Fruit fly (Drosophila melanogaster): ENCODE measurements around the gene CG43394.

The CG43394 gene

DNA sequence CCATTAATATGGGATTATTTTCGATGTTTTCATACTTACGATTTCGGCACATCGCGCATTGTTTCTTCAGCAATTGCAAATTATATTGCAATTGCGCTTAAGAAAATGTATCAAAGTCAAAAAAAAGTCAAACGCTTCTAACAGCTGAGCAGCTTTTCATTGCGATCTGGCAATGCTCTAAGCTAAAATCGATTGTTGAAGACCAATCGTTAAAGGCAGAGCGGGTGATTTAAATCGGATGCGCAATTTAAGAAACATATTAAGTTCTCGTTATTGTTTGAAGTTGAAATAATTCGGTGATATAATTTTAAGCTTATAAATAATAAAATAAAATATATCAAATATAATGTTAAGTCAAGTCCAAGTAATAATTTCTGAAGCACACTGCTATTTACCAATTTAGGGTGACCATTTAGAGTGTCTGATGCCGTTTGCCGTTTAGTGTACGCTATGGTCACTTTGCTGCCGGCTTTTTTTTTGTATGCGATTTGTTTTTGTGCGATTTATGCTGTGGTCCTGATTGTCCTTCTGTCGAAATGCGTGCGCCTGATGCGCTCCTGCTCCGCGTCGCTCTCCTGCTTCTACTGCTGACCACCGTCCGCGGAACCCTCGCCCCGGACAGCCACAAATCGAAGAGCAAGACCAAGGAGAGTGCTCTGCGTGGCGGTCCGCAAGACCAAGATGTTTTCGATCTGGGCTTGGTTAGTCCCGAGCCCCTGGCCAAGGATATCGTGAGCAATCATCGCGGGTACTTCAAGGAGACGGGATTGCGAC, 51.4 kb downstream of the CG43394 start, which contains the start of the genes CG8475 and CG8460 (continued):
- TF ChIP-seq CG15601 (tag; optimal IDR thresholded peaks at IDR 0.05) (no peak), gro (GFP tag; optimal IDR thresholded peaks at IDR 0.05) (no peak), CG10147 (GFP tag; optimal IDR thresholded peaks at IDR 0.05) (no peak), Gsc (GFP tag; IDR thresholded peaks at IDR 0.05) (no peak), kah (GFP tag; optimal IDR thresholded peaks at IDR 0.05) (no peak), mirr (GFP tag; optimal IDR thresholded peaks at IDR 0.05) (no peak), CG14860 (GFP tag; IDR thresholded peaks at IDR 0.05; ENCODE audit: partially characterized antibody) (no peak), kni (GFP tag; optimal IDR thresholded peaks at IDR 0.05) (no peak), maf-S (GFP tag; optimal IDR thresholded peaks at IDR 0.05) (no peak), ken (GFP tag; IDR thresholded peaks at IDR 0.05) (no peak), CG2202 (tag; optimal IDR thresholded peaks at IDR 0.05) (no peak), hbn (GFP tag; IDR thresholded peaks at IDR 0.05; ENCODE audit: partially characterized antibody) (no peak; the same call in 1 of the 2 replicates), Ets97D (GFP tag; optimal IDR thresholded peaks at IDR 0.05) (no peak), Dip2 (GFP tag; IDR thresholded peaks at IDR 0.05) (no peak), CG12659 (GFP tag; optimal IDR thresholded peaks at IDR 0.05) (no peak), CG10462 (GFP tag; optimal IDR thresholded peaks at IDR 0.05) (no peak), Mad (GFP tag; optimal IDR thresholded peaks at IDR 0.05) (no peak), CG2678 (tag; optimal IDR thresholded peaks at IDR 0.05) (no peak), Lim3 (GFP tag; IDR thresholded peaks at IDR 0.05) (no peak), cwo (GFP tag; optimal IDR thresholded peaks at IDR 0.05) (no peak), Hr51 (GFP tag; optimal IDR thresholded peaks at IDR 0.05) (no peak), CG3726 (GFP tag; IDR thresholded peaks at IDR 0.05) (no peak), CG34422 (GFP tag; IDR thresholded peaks at IDR 0.05) (peak; percentile 78; the same call in 1 of the 3 replicates), NC2α (GFP tag; optimal IDR thresholded peaks at IDR 0.05) (no peak), ind (GFP tag; optimal IDR thresholded peaks at IDR 0.05) (no peak), bcd (GFP tag; optimal IDR thresholded peaks at IDR 0.05) (no peak), jumu (GFP tag; optimal IDR thresholded peaks at IDR 0.05) (no peak), CG10543 (GFP tag; optimal IDR thresholded peaks at IDR 0.05) (no peak), sob (GFP tag; IDR thresholded peaks at IDR 0.05) (no peak), Fer1 (GFP tag; optimal IDR thresholded peaks at IDR 0.05) (no peak), CG3838 (GFP tag; optimal IDR thresholded peaks at IDR 0.05) (no peak), Fer2 (tag; optimal IDR thresholded peaks at IDR 0.05) (no peak), Atf3 (GFP tag; optimal IDR thresholded peaks at IDR 0.05) (no peak), CoRest (tag; optimal IDR thresholded peaks at IDR 0.05) (no peak), dm (GFP tag; optimal IDR thresholded peaks at IDR 0.05) (no peak), CG12299 (tag; optimal IDR thresholded peaks at IDR 0.05) (no peak), pb (GFP tag; optimal IDR thresholded peaks at IDR 0.05) (no peak), Trl (optimal IDR thresholded peaks at IDR 0.05) (no peak), Trl (GFP tag; optimal IDR thresholded peaks at IDR 0.05) (no peak), repo (GFP tag; optimal IDR thresholded peaks at IDR 0.05) (no peak), row (GFP tag; IDR thresholded peaks at IDR 0.05) (0 out of 3 replicates have a peak, but pooled peaks have one; percentile 20), CG15696 (tag; optimal IDR thresholded peaks at IDR 0.05) (no peak), CG14965 (GFP tag; optimal IDR thresholded peaks at IDR 0.05; ENCODE audit: borderline replicate concordance) (no peak), CG10274 (GFP tag; optimal IDR thresholded peaks at IDR 0.05) (no peak), crp (GFP tag; optimal IDR thresholded peaks at IDR 0.05) (peak; percentile 33 to 90), CG18599 (GFP tag; optimal IDR thresholded peaks at IDR 0.05) (no peak), cg (GFP tag; optimal IDR thresholded peaks at IDR 0.05) (no peak), Med (GFP tag) (peak; percentile 70), CG3847 (GFP tag; IDR thresholded peaks at IDR 0.05) (0 out of 2 replicates have a peak, but pooled peaks have one; percentile 22)

Data from whole organism, embryonic.